Fruit fly (Drosophila melanogaster) whole organism, wandering third instar larva: ENCODE data around the gene jvl.

Source experiments
- Abd-B ChIP-seq: fragments of >200 bp; optimal IDR thresholded peaks from 2 replicates; lab custom pipeline; 2017; ENCODE audit warnings: missing biosample characterization, missing genetic modification characterization
- CG32264 ChIP-seq: fragments of 200-800 bp; sonication (Bioruptor generic); optimal IDR thresholded peaks from 2 replicates; lab custom pipeline; 2016; ENCODE audit warnings: missing biosample characterization, missing genetic modification characterization
- CG9705 ChIP-seq: fragments of 200-800 bp; sonication (Bioruptor generic); optimal IDR thresholded peaks from 2 replicates; lab custom pipeline; 2018; ENCODE audit warnings: missing biosample characterization, mild to moderate bottlenecking, missing genetic modification characterization
- CrebA ChIP-seq: fragments of 200-800 bp; sonication (Bioruptor generic); optimal IDR thresholded peaks from 2 replicates; lab custom pipeline; 2016; ENCODE audit warnings: missing biosample characterization, mild to moderate bottlenecking, missing genetic modification characterization, borderline replicate concordance
- Dfd ChIP-seq: fragments of >200 bp; optimal IDR thresholded peaks from 2 replicates; lab custom pipeline; 2017; ENCODE audit warnings: missing biosample characterization, missing genetic modification characterization
- Dif ChIP-seq: fragments of 200-275, 200-300 bp; sonication (Bioruptor generic); optimal IDR thresholded peaks from 2 replicates; lab custom pipeline; 2018; ENCODE audit warnings: missing biosample characterization, missing genetic modification characterization; ENCODE audit not compliant: partially characterized antibody
- GATAd ChIP-seq: sonication (Bioruptor generic); optimal IDR thresholded peaks from 2 replicates; lab custom pipeline; 2016; ENCODE audit warnings: missing biosample characterization, missing genetic modification characterization
- HLH106 ChIP-seq: fragments of 200-800 bp; optimal IDR thresholded peaks from 3 replicates; lab custom pipeline; 2019; ENCODE audit warnings: missing biosample characterization, mild to moderate bottlenecking, missing genetic modification characterization, moderate library complexity
- Hnf4 ChIP-seq: fragments of 200-800 bp; sonication (Bioruptor generic); optimal IDR thresholded peaks from 2 replicates; lab custom pipeline; 2016; ENCODE audit warnings: missing biosample characterization, mild to moderate bottlenecking, missing genetic modification characterization
- Hr78 ChIP-seq: fragments of >200 bp; optimal IDR thresholded peaks from 2 replicates; lab custom pipeline; 2017; ENCODE audit warnings: missing biosample characterization, missing genetic modification characterization
- Hr83 ChIP-seq: fragments of 200-300 bp; sonication (Bioruptor generic); optimal IDR thresholded peaks from 2 replicates; lab custom pipeline; 2016; ENCODE audit warnings: missing biosample characterization, mild to moderate bottlenecking, missing genetic modification characterization, moderate library complexity; ENCODE audit not compliant: poor library complexity, severe bottlenecking
- Myc ChIP-seq: fragments of >200 bp; optimal IDR thresholded peaks from 2 replicates; lab custom pipeline; 2017
- N ChIP-seq: fragments of >200 bp; optimal IDR thresholded peaks from 2 replicates; lab custom pipeline; 2018; ENCODE audit warnings: missing biosample characterization, missing external identifiers, missing genetic modification characterization
- OdsH ChIP-seq: fragments of 200-800 bp; sonication (Bioruptor generic); optimal IDR thresholded peaks from 2 replicates; lab custom pipeline; 2016; ENCODE audit warnings: missing biosample characterization, mild to moderate bottlenecking, missing genetic modification characterization
- Rel ChIP-seq, 2 experiments: fragments of 200-800 bp; sonication (Bioruptor generic) in 1 of 2; optimal IDR thresholded peaks; 2 replicates in 1 of 2; 3 replicates in 1 of 2; lab custom pipeline; 2016 to 2019; ENCODE audit warnings: mild to moderate bottlenecking in 2 of 2, missing biosample characterization in 2 of 2, missing genetic modification characterization in 2 of 2, moderate library complexity in 1 of 2
- Sp1 ChIP-seq: fragments of 200-800 bp; sonication (Bioruptor generic); optimal IDR thresholded peaks from 3 replicates; lab custom pipeline; 2019; ENCODE audit warnings: missing biosample characterization, mild to moderate bottlenecking, missing genetic modification characterization, moderate library complexity
- Vsx2 ChIP-seq: fragments of 200-300, 225-300 bp; sonication (Bioruptor generic); optimal IDR thresholded peaks from 2 replicates; lab custom pipeline; 2018; ENCODE audit warnings: missing biosample characterization, missing genetic modification characterization; ENCODE audit not compliant: partially characterized antibody
- br ChIP-seq: fragments of 200-800 bp; sonication (Bioruptor generic); optimal IDR thresholded peaks from 2 replicates; lab custom pipeline; 2016; ENCODE audit warnings: missing biosample characterization, missing genetic modification characterization
- brk ChIP-seq: fragments of 200-800 bp; sonication (Bioruptor generic); optimal IDR thresholded peaks from 2 replicates; lab custom pipeline; 2016; ENCODE audit warnings: missing biosample characterization, mild to moderate bottlenecking, missing genetic modification characterization
- dl ChIP-seq, 2 experiments: fragments of 175-275, 200-275 bp in 1 of 2; fragments of 200-275 bp in 1 of 2; sonication (Bioruptor generic); optimal IDR thresholded peaks; lab custom pipeline; 2018; ENCODE audit warnings: mild to moderate bottlenecking in 2 of 2, missing biosample characterization in 2 of 2, missing genetic modification characterization in 2 of 2, moderate library complexity in 2 of 2; ENCODE audit not compliant: partially characterized antibody in 2 of 2, insufficient read depth in 1 of 2
- dmrt93B ChIP-seq: fragments of 200-800 bp; sonication (Bioruptor generic); optimal IDR thresholded peaks from 2 replicates; lab custom pipeline; 2018; ENCODE audit warnings: missing biosample characterization, mild to moderate bottlenecking, missing genetic modification characterization
- dsf ChIP-seq: sonication (Bioruptor generic); optimal IDR thresholded peaks from 2 replicates; lab custom pipeline; 2016; ENCODE audit warnings: missing biosample characterization, missing genetic modification characterization, borderline replicate concordance
- ey ChIP-seq: fragments of 200-800 bp; sonication (Bioruptor generic); optimal IDR thresholded peaks from 2 replicates; lab custom pipeline; 2016; ENCODE audit warnings: missing biosample characterization, missing genetic modification characterization
- foxo ChIP-seq, 2 experiments: fragments of 200-800 bp; sonication (Bioruptor generic); optimal IDR thresholded peaks; 2 replicates in 1 of 2; 3 replicates in 1 of 2; lab custom pipeline; 2016 to 2017; ENCODE audit warnings: missing biosample characterization in 2 of 2, missing genetic modification characterization in 2 of 2
- fru ChIP-seq: fragments of 200-800 bp; sonication (Bioruptor generic); optimal IDR thresholded peaks from 3 replicates; lab custom pipeline; 2016; ENCODE audit warnings: missing biosample characterization, mild to moderate bottlenecking, missing genetic modification characterization
- h ChIP-seq: fragments of 200-800 bp; sonication (Bioruptor generic); optimal IDR thresholded peaks from 3 replicates; lab custom pipeline; 2016; ENCODE audit warnings: missing biosample characterization, mild to moderate bottlenecking, missing genetic modification characterization
- jim ChIP-seq: fragments of 175-275, 200-325 bp; sonication (Bioruptor generic); optimal IDR thresholded peaks from 2 replicates; lab custom pipeline; 2016; ENCODE audit warnings: missing biosample characterization, mild to moderate bottlenecking, missing genetic modification characterization
- lola ChIP-seq: fragments of >200 bp; optimal IDR thresholded peaks from 2 replicates; lab custom pipeline; 2017; ENCODE audit warnings: missing biosample characterization, missing genetic modification characterization
- pan ChIP-seq: fragments of >200 bp; optimal IDR thresholded peaks from 2 replicates; lab custom pipeline; 2017
- psq ChIP-seq: fragments of 200-800 bp; sonication (Bioruptor generic); optimal IDR thresholded peaks from 3 replicates; lab custom pipeline; 2017; ENCODE audit warnings: missing biosample characterization, mild to moderate bottlenecking, missing genetic modification characterization, moderate library complexity
- sage ChIP-seq: fragments of 200-800 bp; sonication (Bioruptor generic); optimal IDR thresholded peaks from 2 replicates; lab custom pipeline; 2016; ENCODE audit warnings: missing biosample characterization, mild to moderate bottlenecking, missing genetic modification characterization
- sv ChIP-seq: fragments of 200-800 bp; sonication (Bioruptor generic); optimal IDR thresholded peaks from 3 replicates; lab custom pipeline; 2016; ENCODE audit warnings: missing biosample characterization, missing genetic modification characterization
- tai ChIP-seq: sonication (Bioruptor generic); optimal IDR thresholded peaks from 2 replicates; lab custom pipeline; 2016; ENCODE audit warnings: missing biosample characterization, missing genetic modification characterization
- usp ChIP-seq: fragments of >200 bp; optimal IDR thresholded peaks from 2 replicates; lab custom pipeline; 2017; ENCODE audit warnings: missing biosample characterization, missing genetic modification characterization
- woc ChIP-seq: sonication (Bioruptor generic); optimal IDR thresholded peaks from 2 replicates; lab custom pipeline; 2016; ENCODE audit warnings: missing biosample characterization, mild to moderate bottlenecking, missing genetic modification characterization

Gene jvl

dm6 chr3R:14713110-14713713 lies 28.2 kb upstream of the jvl start:
- TF ChIP-seq Rel (GFP tag; optimal IDR thresholded peaks at IDR 0.05; lab: Kevin White, UChicago) (no peak), Rel (tag; optimal IDR thresholded peaks at IDR 0.05; lab: Kevin White, UChicago) (peak; percentile 9), dmrt93B (GFP tag; lab: Kevin White, UChicago) (no peak)

dm6 chr3R:14713776-14714146 lies 27.6 kb upstream of the jvl start:
- TF ChIP-seq GATAd, result no peak
- no peak for TF ChIP-seq brk (GFP tag; lab: Kevin White, UChicago)
- no peak for TF ChIP-seq pan (lab: Kevin White, UChicago)
- TF ChIP-seq psq (GFP tag; lab: Kevin White, UChicago), result no peak
- TF ChIP-seq foxo (GFP tag; optimal IDR thresholded peaks at IDR 0.05; lab: Kevin White, UChicago), result no peak
- TF ChIP-seq h (GFP tag; lab: Kevin White, UChicago), result no peak
- no peak for TF ChIP-seq usp (GFP tag; lab: Kevin White, UChicago)
- TF ChIP-seq dsf (GFP tag; lab: Kevin White, UChicago), result no peak
- no peak for TF ChIP-seq sage (GFP tag; lab: Kevin White, UChicago)
- no peak for TF ChIP-seq Sp1 (GFP tag; lab: Kevin White, UChicago)
- TF ChIP-seq CG32264 (GFP tag; lab: Kevin White, UChicago), result no peak
- no peak for TF ChIP-seq Abd-B (GFP tag; lab: Kevin White, UChicago)
- TF ChIP-seq dl (GFP tag; optimal IDR thresholded peaks at IDR 0.05; lab: Kevin White, UChicago; ENCODE audit: insufficient read depth in 1 of 2, partially characterized antibody in 2 of 2), result no peak
- no peak for TF ChIP-seq HLH106 (tag; lab: Kevin White, UChicago)
- TF ChIP-seq Dif (GFP tag; lab: Kevin White, UChicago), result no peak
- no peak for TF ChIP-seq dmrt93B (GFP tag; lab: Kevin White, UChicago)
- TF ChIP-seq CG9705, result no peak
- TF ChIP-seq br (GFP tag; lab: Kevin White, UChicago), result no peak
- TF ChIP-seq CrebA (GFP tag; lab: Kevin White, UChicago), result no peak

- TF ChIP-seq HLH106 (tag; lab: Kevin White, UChicago), result peak; percentile 12
- TF ChIP-seq h (GFP tag; lab: Kevin White, UChicago), result no peak
- no peak for TF ChIP-seq CrebA (GFP tag; lab: Kevin White, UChicago)
- TF ChIP-seq lola, result no peak
- TF ChIP-seq jim, result no peak
- TF ChIP-seq dl (GFP tag; optimal IDR thresholded peaks at IDR 0.05; lab: Kevin White, UChicago; ENCODE audit: insufficient read depth in 1 of 2, partially characterized antibody in 2 of 2), result no peak
- no peak for TF ChIP-seq pan (lab: Kevin White, UChicago)
- TF ChIP-seq Sp1 (GFP tag; lab: Kevin White, UChicago), result peak; percentile 39
- no peak for TF ChIP-seq brk (GFP tag; lab: Kevin White, UChicago)
- no peak for TF ChIP-seq fru (GFP tag; lab: Kevin White, UChicago)
- TF ChIP-seq psq (GFP tag; lab: Kevin White, UChicago), result peak; percentile 78
These were observed 27.1 kb upstream of the jvl start for dm6 chr3R:14714147-14714903.

dm6 chr3R:14714904-14715588 lies 26.3 kb upstream of the jvl start:
- TF ChIP-seq tai (GFP tag; lab: Kevin White, UChicago) (peak; percentile 27), dmrt93B (GFP tag; lab: Kevin White, UChicago) (no peak), fru (GFP tag; lab: Kevin White, UChicago) (peak; percentile 27), Hr83 (GFP tag; lab: Kevin White, UChicago) (no peak), ey (GFP tag; lab: Kevin White, UChicago) (peak; percentile 50), jim (no peak), brk (GFP tag; lab: Kevin White, UChicago) (no peak), Myc (no peak), psq (GFP tag; lab: Kevin White, UChicago) (no peak), Vsx2 (GFP tag; lab: Kevin White, UChicago) (no peak), sage (GFP tag; lab: Kevin White, UChicago) (no peak), sv (no peak), HLH106 (tag; lab: Kevin White, UChicago) (peak; percentile 2), GATAd (no peak), h (GFP tag; lab: Kevin White, UChicago) (peak; percentile 57), pan (lab: Kevin White, UChicago) (no peak), Hr78 (GFP tag; lab: Kevin White, UChicago) (no peak), Abd-B (GFP tag; lab: Kevin White, UChicago) (no peak), OdsH (GFP tag; lab: Kevin White, UChicago) (no peak), Rel (GFP tag; optimal IDR thresholded peaks at IDR 0.05; lab: Kevin White, UChicago) (no peak), Rel (tag; optimal IDR thresholded peaks at IDR 0.05; lab: Kevin White, UChicago) (no peak), dl (GFP tag; optimal IDR thresholded peaks at IDR 0.05; lab: Kevin White, UChicago; ENCODE audit: insufficient read depth in 1 of 2, partially characterized antibody in 2 of 2) (no peak), foxo (GFP tag; optimal IDR thresholded peaks at IDR 0.05; lab: Kevin White, UChicago) (peak in 1 of 2 experiments; percentile 43), Dif (GFP tag; lab: Kevin White, UChicago) (no peak), Hnf4 (GFP tag; lab: Kevin White, UChicago) (peak; percentile 7), woc (no peak), CG32264 (GFP tag; lab: Kevin White, UChicago) (no peak), Sp1 (GFP tag; lab: Kevin White, UChicago) (no peak), N (GFP tag; lab: Kevin White, UChicago) (no peak), Dfd (peak; percentile 9), dsf (GFP tag; lab: Kevin White, UChicago) (no peak), usp (GFP tag; lab: Kevin White, UChicago) (no peak)
